Worm (Caenorhabditis elegans): ENCODE measurements around the gene clec-72.

ce11 chrIV:3906393-3906792 lies 38.2 kb upstream of the clec-72 start, which contains the start of gene F56D6.11:
- TF ChIP-seq pha-4 (GFP tag; IDR thresholded peaks at IDR 0.05): no peak
- no peak for TF ChIP-seq pha-4 (tag; optimal IDR thresholded peaks at IDR 0.05)
- no peak for TF ChIP-seq zag-1 (tag; optimal IDR thresholded peaks at IDR 0.05)
- no peak for TF ChIP-seq ama-1 (optimal IDR thresholded peaks at IDR 0.05)
- TF ChIP-seq ces-1 (GFP tag; optimal IDR thresholded peaks at IDR 0.05): no peak
- no peak for TF ChIP-seq unc-62 (GFP tag; optimal IDR thresholded peaks at IDR 0.05 in 1 of 2)
- TF ChIP-seq unc-62 (tag; optimal IDR thresholded peaks at IDR 0.05): no peak
- no peak for TF ChIP-seq lsy-2 (tag; optimal IDR thresholded peaks at IDR 0.05)
- no peak for TF ChIP-seq saeg-2 (GFP tag; IDR thresholded peaks at IDR 0.05)
- no peak for TF ChIP-seq snpc-4 (tag; optimal IDR thresholded peaks at IDR 0.05)
